Fruit fly (Drosophila melanogaster): ENCODE data around the gene PNUTS.
A peak's percentile ranks its signal among the peaks of the same experiment; 100 is the strongest.

The PNUTS gene

DNA sequence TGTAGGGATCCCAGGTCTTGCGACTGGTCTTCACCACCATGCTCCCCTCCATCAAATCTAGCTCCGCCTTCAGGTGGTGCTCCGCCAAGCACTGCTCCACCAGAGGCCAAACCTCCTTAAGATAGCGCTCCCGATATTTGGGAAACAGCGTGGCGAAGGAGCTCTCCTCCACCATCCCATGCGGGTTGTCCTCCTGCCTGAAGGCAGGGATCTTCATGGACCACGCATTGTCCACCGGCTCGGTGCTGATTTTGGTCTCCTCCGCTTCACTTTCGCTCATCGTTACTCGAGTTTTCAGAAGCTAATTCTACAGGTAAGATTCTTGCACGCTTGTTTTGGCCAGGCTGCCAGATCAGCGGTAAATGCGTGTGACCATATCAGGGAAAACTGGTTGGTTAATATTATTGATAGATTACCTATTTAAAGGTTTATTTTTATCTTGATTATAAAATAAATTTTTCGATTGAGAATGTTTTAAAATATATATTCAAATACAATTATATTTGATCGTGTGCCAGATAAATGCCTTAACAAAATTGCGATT lies 696 bp upstream of the PNUTS start, which contains the start of gene dbe (continued):
- TF ChIP-seq CG9609 (GFP tag; optimal IDR thresholded peaks at IDR 0.05) (no peak), D19B (GFP tag; optimal IDR thresholded peaks at IDR 0.05) (no peak), disco-r (GFP tag; optimal IDR thresholded peaks at IDR 0.05) (no peak), Dbx (GFP tag; IDR thresholded peaks at IDR 0.05) (no peak), stc (GFP tag; IDR thresholded peaks at IDR 0.05) (no peak), CG17359 (tag; optimal IDR thresholded peaks at IDR 0.05) (no peak), Atf3 (GFP tag; optimal IDR thresholded peaks at IDR 0.05) (no peak), CG10209 (GFP tag; optimal IDR thresholded peaks at IDR 0.05) (no peak), odd (GFP tag; optimal IDR thresholded peaks at IDR 0.05) (no peak), btn (GFP tag; optimal IDR thresholded peaks at IDR 0.05) (no peak), HLH54F (GFP tag; optimal IDR thresholded peaks at IDR 0.05) (no peak), emc (GFP tag; optimal IDR thresholded peaks at IDR 0.05) (no peak), CkIIα-i1 (GFP tag; IDR thresholded peaks at IDR 0.05) (no peak), GATAe (GFP tag; conservative IDR thresholded peaks at IDR 0.05) (no peak), Oaz (GFP tag; IDR thresholded peaks at IDR 0.05) (no peak), CG12236 (GFP tag; optimal IDR thresholded peaks at IDR 0.05) (no peak), CG16815 (GFP tag; optimal IDR thresholded peaks at IDR 0.05) (no peak), Antp (GFP tag; optimal IDR thresholded peaks at IDR 0.05) (no peak), Dll (GFP tag; IDR thresholded peaks at IDR 0.05; ENCODE audit: partially characterized antibody) (0 out of 4 replicates have a peak, but pooled peaks have one; percentile 27), Opbp (GFP tag; IDR thresholded peaks at IDR 0.05; ENCODE audit: partially characterized antibody) (peak; percentile 42; the same call in 1 of the 3 replicates), grn (GFP tag; optimal IDR thresholded peaks at IDR 0.05) (no peak), CG1647 (GFP tag; optimal IDR thresholded peaks at IDR 0.05) (no peak), ATbp (GFP tag; optimal IDR thresholded peaks at IDR 0.05) (no peak), psq (GFP tag; optimal IDR thresholded peaks at IDR 0.05) (no peak), CG4707 (GFP tag; optimal IDR thresholded peaks at IDR 0.05) (no peak), CG7839 (tag; optimal IDR thresholded peaks at IDR 0.05) (peak; percentile 17), tio (GFP tag; optimal IDR thresholded peaks at IDR 0.05) (no peak), CG1832 (GFP tag; optimal IDR thresholded peaks at IDR 0.05) (no peak), CG34422 (GFP tag; IDR thresholded peaks at IDR 0.05) (0 out of 3 replicates have a peak, but pooled peaks have one; percentile 30), slou (GFP tag; optimal IDR thresholded peaks at IDR 0.05) (no peak), NfI (GFP tag; optimal IDR thresholded peaks at IDR 0.05) (peak; percentile 15), CG1602 (GFP tag; optimal IDR thresholded peaks at IDR 0.05) (no peak), BtbVII (GFP tag; optimal IDR thresholded peaks at IDR 0.05) (no peak), pho (GFP tag; optimal IDR thresholded peaks at IDR 0.05) (no peak), klu (GFP tag; IDR thresholded peaks at IDR 0.05) (no peak), org-1 (GFP tag; optimal IDR thresholded peaks at IDR 0.05) (no peak), chn (GFP tag; optimal IDR thresholded peaks at IDR 0.05) (no peak), NFAT (GFP tag; IDR thresholded peaks at IDR 0.05) (no peak), CG13296 (GFP tag; optimal IDR thresholded peaks at IDR 0.05) (no peak), CG43689 (GFP tag; IDR thresholded peaks at IDR 0.05) (no peak), Blimp-1 (GFP tag; optimal IDR thresholded peaks at IDR 0.05) (no peak), Gsc (GFP tag; IDR thresholded peaks at IDR 0.05) (no peak), CG2678 (tag; optimal IDR thresholded peaks at IDR 0.05) (peak; percentile 28), CG12299 (tag; optimal IDR thresholded peaks at IDR 0.05) (no peak), Max (GFP tag; optimal IDR thresholded peaks at IDR 0.05) (peak; percentile 51), CG9817 (tag; optimal IDR thresholded peaks at IDR 0.05) (peak; percentile 26), Awh (GFP tag; IDR thresholded peaks at IDR 0.05) (no peak), bcd (GFP tag; optimal IDR thresholded peaks at IDR 0.05) (no peak), CG34224 (GFP tag; IDR thresholded peaks at IDR 0.05; ENCODE audit: partially characterized antibody) (no peak), ftz-f1 (GFP tag; optimal IDR thresholded peaks at IDR 0.05) (no peak), chif (GFP tag; optimal IDR thresholded peaks at IDR 0.05) (no peak)

All from whole organism, embryonic.